Worm (Caenorhabditis elegans) whole organism, late embryonic: Measurements from ENCODE around the gene T05B4.8.

ENCODE experiments used
- T23F11.4 ChIP-seq: fragments of 200-800 bp; sonication (Bioruptor generic); optimal IDR thresholded peaks from 2 replicates; lab custom pipeline; 2018; ENCODE audit warnings: mild to moderate bottlenecking, missing genetic modification characterization, missing compliant biosample characterization
- ceh-18 ChIP-seq: sonication (generic microtip); optimal IDR thresholded peaks from 2 replicates; lab custom pipeline; 2016; ENCODE audit warnings: missing genetic modification characterization, missing compliant biosample characterization
- ceh-2 ChIP-seq: sonication (generic microtip); optimal IDR thresholded peaks from 2 replicates; lab custom pipeline; 2016; ENCODE audit warnings: missing genotype, missing genetic modification characterization, missing compliant biosample characterization
- ceh-24 ChIP-seq: sonication (generic microtip); optimal IDR thresholded peaks from 2 replicates; lab custom pipeline; 2016; ENCODE audit warnings: mild to moderate bottlenecking, missing genetic modification characterization, missing compliant biosample characterization
- ceh-31 ChIP-seq: sonication (generic microtip); optimal IDR thresholded peaks from 2 replicates; lab custom pipeline; 2016; ENCODE audit warnings: missing genetic modification characterization, missing compliant biosample characterization
- ceh-34 ChIP-seq: sonication (generic microtip); optimal IDR thresholded peaks from 2 replicates; lab custom pipeline; 2016; ENCODE audit warnings: mild to moderate bottlenecking, missing genetic modification characterization, missing compliant biosample characterization
- ceh-48 ChIP-seq: sonication (generic microtip); optimal IDR thresholded peaks from 2 replicates; lab custom pipeline; 2016; ENCODE audit warnings: missing genetic modification characterization, inconsistent platforms, missing compliant biosample characterization
- ceh-9 ChIP-seq: sonication (generic microtip); optimal IDR thresholded peaks from 2 replicates; lab custom pipeline; 2016; ENCODE audit warnings: mild to moderate bottlenecking, missing genetic modification characterization, inconsistent platforms, missing compliant biosample characterization
- che-1 ChIP-seq: sonication (generic microtip); optimal IDR thresholded peaks from 2 replicates; lab custom pipeline; 2016; ENCODE audit warnings: mild to moderate bottlenecking, missing genetic modification characterization, missing compliant biosample characterization
- dmd-4 ChIP-seq: sonication (generic microtip); optimal IDR thresholded peaks from 2 replicates; lab custom pipeline; 2016; ENCODE audit warnings: borderline replicate concordance, missing genetic modification characterization, missing compliant biosample characterization
- dve-1 ChIP-seq: sonication (generic microtip); optimal IDR thresholded peaks from 2 replicates; lab custom pipeline; 2017; ENCODE audit warnings: antibody characterized with exemption, mild to moderate bottlenecking, missing genetic modification characterization, missing compliant biosample characterization
- eyg-1 ChIP-seq: sonication (generic microtip); optimal IDR thresholded peaks from 2 replicates; lab custom pipeline; 2016; ENCODE audit warnings: missing genotype, missing genetic modification characterization, missing compliant biosample characterization
- hlh-30 ChIP-seq: sonication (generic microtip); optimal IDR thresholded peaks from 2 replicates; lab custom pipeline; 2017; ENCODE audit warnings: antibody characterized with exemption, missing genetic modification characterization, missing compliant biosample characterization; ENCODE audit not compliant: insufficient read depth
- hlh-8 ChIP-seq: sonication (generic microtip); optimal IDR thresholded peaks from 2 replicates; lab custom pipeline; 2016; ENCODE audit warnings: missing genotype, missing genetic modification characterization, missing compliant biosample characterization
- lin-11 ChIP-seq: fragments of 200-800 bp; sonication (Bioruptor generic); optimal IDR thresholded peaks from 2 replicates; lab custom pipeline; 2018; ENCODE audit warnings: mild to moderate bottlenecking, missing genetic modification characterization, missing compliant biosample characterization
- mec-3 ChIP-seq: sonication (generic microtip); optimal IDR thresholded peaks from 2 replicates; lab custom pipeline; 2016; ENCODE audit warnings: borderline replicate concordance, missing genetic modification characterization, missing compliant biosample characterization
- nhr-232 ChIP-seq: sonication (generic microtip); optimal IDR thresholded peaks from 2 replicates; lab custom pipeline; 2016; ENCODE audit warnings: missing genetic modification characterization, missing compliant biosample characterization
- pha-4 ChIP-seq: fragments of 150-350 bp; optimal IDR thresholded peaks from 2 replicates; lab custom pipeline; 2018; ENCODE audit warnings: missing biosample characterization, missing genetic modification reagents, missing genetic modification characterization
- pqm-1 ChIP-seq: sonication (generic microtip); optimal IDR thresholded peaks from 2 replicates; lab custom pipeline; 2016; ENCODE audit warnings: missing genetic modification characterization, missing compliant biosample characterization
- rnt-1 ChIP-seq: sonication (generic microtip); optimal IDR thresholded peaks from 2 replicates; lab custom pipeline; 2016; ENCODE audit warnings: missing genetic modification characterization, missing compliant biosample characterization
- tbx-7 ChIP-seq: sonication (generic microtip); optimal IDR thresholded peaks from 2 replicates; lab custom pipeline; 2016; ENCODE audit warnings: missing genotype, missing genetic modification characterization, missing compliant biosample characterization
- unc-55 ChIP-seq: sonication (generic microtip); optimal IDR thresholded peaks from 2 replicates; lab custom pipeline; 2017; ENCODE audit warnings: missing biosample characterization, missing genetic modification reagents, missing genetic modification characterization
- ztf-16 ChIP-seq: sonication (generic microtip); optimal IDR thresholded peaks from 2 replicates; lab custom pipeline; 2017; ENCODE audit warnings: missing genetic modification characterization, missing compliant biosample characterization

Gene T05B4.8

ce11 chrV:4081283-4081682 is 34.7 kb downstream of the T05B4.8 start, which contains the start of gene srh-211:
srh-211 (minus strand) TSS chrV:4081383.
- TF ChIP-seq ztf-16 (tag; lab: Kevin White, UChicago) = no peak
- TF ChIP-seq unc-55 (GFP tag; lab: Kevin White, UChicago) = no peak
- no peak for TF ChIP-seq pha-4 (tag; lab: Kevin White, UChicago)
- no peak for TF ChIP-seq ceh-24
- TF ChIP-seq hlh-30 (tag; lab: Kevin White, UChicago) = no peak
- TF ChIP-seq ceh-18 = no peak

- no peak for TF ChIP-seq dve-1
- TF ChIP-seq lin-11 (tag; lab: Kevin White, UChicago) = no peak
- no peak for TF ChIP-seq mec-3
- no peak for TF ChIP-seq che-1
Measured at ce11 chrV:4080546-4080945, 35.4 kb downstream of the T05B4.8 start.

DNA sequence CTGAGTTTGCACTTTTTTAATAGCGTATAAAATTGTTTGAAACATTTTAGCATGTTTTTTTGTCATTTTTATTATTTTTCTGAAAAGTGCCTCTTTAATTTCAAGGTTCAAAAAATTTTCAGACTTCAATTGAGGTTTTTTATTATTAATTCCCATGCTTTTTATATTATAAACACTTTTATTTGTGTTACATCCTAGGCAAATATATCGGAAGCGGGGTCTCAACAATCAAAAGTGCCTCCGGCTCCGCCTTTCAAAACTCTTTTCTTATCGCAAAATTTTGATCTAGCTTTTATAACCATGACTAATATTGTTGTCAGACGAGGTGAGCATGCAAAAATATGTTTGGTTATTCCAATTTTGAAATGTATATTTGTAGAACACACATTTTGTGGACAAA is 42.5 kb downstream of the T05B4.8 start, which contains the start of gene otpl-2:
Gene otpl-2 (plus strand): TSS at position 301 of the 400 bp plus-strand sequence.
- no peak for TF ChIP-seq rnt-1 (tag; lab: Kevin White, UChicago)
- no peak for TF ChIP-seq tbx-7
- TF ChIP-seq T23F11.4 (GFP tag; lab: Kevin White, UChicago) = no peak
- no peak for TF ChIP-seq ceh-31 (tag; lab: Kevin White, UChicago)
- no peak for TF ChIP-seq eyg-1 (tag; lab: Kevin White, UChicago)
- TF ChIP-seq ceh-9 (tag; lab: Kevin White, UChicago) = no peak
- no peak for TF ChIP-seq ceh-34 (tag; lab: Kevin White, UChicago)
- no peak for TF ChIP-seq ceh-48 (tag; lab: Kevin White, UChicago)
- TF ChIP-seq nhr-232 (tag; lab: Kevin White, UChicago) = no peak
- TF ChIP-seq mec-3 = no peak
- TF ChIP-seq pqm-1 = no peak
- TF ChIP-seq ceh-2 = no peak
- no peak for TF ChIP-seq hlh-8 (tag; lab: Kevin White, UChicago)
- no peak for TF ChIP-seq dmd-4 (tag; lab: Kevin White, UChicago)
